Worm (Caenorhabditis elegans) whole organism, young adult: Measurements from ENCODE around the gene C34B4.2.
A peak's percentile ranks its signal among the peaks of the same experiment; 100 is the strongest.

Experiments used
- B0019.2 ChIP-seq: fragments of 200-800 bp; sonication (Bioruptor generic); conservative IDR thresholded peaks from 2 replicates; pipeline ENCODE4 v1.3.6; 2022; ENCODE audit warnings: missing genetic modification reagents, missing genetic modification characterization, missing compliant biosample characterization
- C17E4.6 ChIP-seq: fragments of 200-800 bp; sonication (Bioruptor generic); IDR thresholded peaks from 2 replicates; pipeline ENCODE4 v1.3.6; 2022; ENCODE audit warnings: missing genetic modification reagents, missing genetic modification characterization, missing compliant biosample characterization
- F39B2.1 ChIP-seq: fragments of 200-800 bp; sonication (Bioruptor generic); IDR thresholded peaks from 2 replicates; pipeline ENCODE4 v1.3.6; 2022; ENCODE audit warnings: missing genetic modification reagents, missing genetic modification characterization, missing compliant biosample characterization
- F49E8.2 ChIP-seq: sonication (generic microtip); optimal IDR thresholded peaks from 3 replicates; lab custom pipeline; 2017; ENCODE audit warnings: missing genetic modification characterization, mild to moderate bottlenecking, missing compliant biosample characterization, antibody characterized with exemption, moderate library complexity; ENCODE audit not compliant: insufficient read depth
- F55B11.4 ChIP-seq: sonication (generic microtip); optimal IDR thresholded peaks from 2 replicates; lab custom pipeline; 2016; ENCODE audit warnings: missing compliant biosample characterization, missing genetic modification characterization, borderline replicate concordance; ENCODE audit not compliant: insufficient read depth
- Y56A3A.18 ChIP-seq: fragments of 200-800 bp; sonication (Bioruptor generic); IDR thresholded peaks from 2 replicates; pipeline ENCODE4 v1.3.6; 2022; ENCODE audit warnings: missing genetic modification reagents, missing genetic modification characterization, missing compliant biosample characterization
- ZK185.1 ChIP-seq: sonication (generic microtip); optimal IDR thresholded peaks from 2 replicates; lab custom pipeline; 2016; ENCODE audit warnings: mild to moderate bottlenecking, missing genetic modification characterization, missing compliant biosample characterization; ENCODE audit not compliant: poor library complexity, severe bottlenecking
- ama-1 ChIP-seq, 3 experiments: fragments of 150-350 bp in 1 of 3; sonication (generic microtip) in 2 of 3; optimal IDR thresholded peaks; 2 replicates each; lab custom pipeline; 2014 to 2018; ENCODE audit warnings: missing biosample characterization in 2 of 3, missing genetic modification characterization in 2 of 3, missing genetic modification reagents in 2 of 3
- atf-7 ChIP-seq: sonication (generic microtip); optimal IDR thresholded peaks from 2 replicates; lab custom pipeline; 2017; ENCODE audit warnings: mild to moderate bottlenecking, missing genetic modification characterization, missing compliant biosample characterization
- attf-5 ChIP-seq: fragments of 200-800 bp; sonication (Bioruptor generic); optimal IDR thresholded peaks from 2 replicates; lab custom pipeline; 2018; ENCODE audit warnings: mild to moderate bottlenecking, missing genetic modification characterization, missing compliant biosample characterization
- die-1 ChIP-seq: sonication (generic microtip); optimal IDR thresholded peaks from 2 replicates; lab custom pipeline; 2016; ENCODE audit warnings: missing genotype, mild to moderate bottlenecking, missing genetic modification characterization, missing compliant biosample characterization
- egl-18 ChIP-seq: fragments of 200-800 bp; sonication (Bioruptor generic); IDR thresholded peaks from 2 replicates; pipeline ENCODE4 v1.3.6; 2022; ENCODE audit warnings: missing genetic modification reagents, missing genetic modification characterization, missing compliant biosample characterization
- egrh-3 ChIP-seq: fragments of 200-800 bp; sonication (Bioruptor generic); IDR thresholded peaks from 2 replicates; pipeline ENCODE4 v1.3.6; 2022; ENCODE audit warnings: missing genetic modification reagents, missing genetic modification characterization, missing compliant biosample characterization
- ets-4 ChIP-seq: fragments of 200-800 bp; sonication (Bioruptor generic); optimal IDR thresholded peaks from 2 replicates; lab custom pipeline; 2018; ENCODE audit warnings: mild to moderate bottlenecking, missing genetic modification characterization, missing compliant biosample characterization
- him-1 ChIP-seq: sonication (generic microtip); optimal IDR thresholded peaks from 2 replicates; lab custom pipeline; 2016; ENCODE audit warnings: missing genotype, missing genetic modification reagents, missing genetic modification characterization, missing compliant biosample characterization
- hlh-12 ChIP-seq: sonication (generic microtip); optimal IDR thresholded peaks from 2 replicates; lab custom pipeline; 2016; ENCODE audit warnings: missing genetic modification characterization, missing compliant biosample characterization
- hmg-1.2 ChIP-seq: fragments of 200-800 bp; sonication (Bioruptor generic); IDR thresholded peaks from 2 replicates; pipeline ENCODE4 v1.3.6; 2022; ENCODE audit warnings: missing genetic modification reagents, missing genetic modification characterization, missing compliant biosample characterization
- hsf-1 ChIP-seq: fragments of 200-800 bp; sonication (Bioruptor generic); IDR thresholded peaks from 2 replicates; pipeline ENCODE4 v1.3.6; 2022; ENCODE audit warnings: missing genetic modification reagents, missing genetic modification characterization, missing compliant biosample characterization
- lag-1 ChIP-seq: fragments of 200-800 bp; sonication (Bioruptor generic); IDR thresholded peaks from 2 replicates; pipeline ENCODE4 v1.3.6; 2022; ENCODE audit warnings: missing genetic modification reagents, missing genetic modification characterization, missing compliant biosample characterization
- let-607 ChIP-seq, 2 experiments: fragments of 200-800 bp in 1 of 2; sonication (Bioruptor generic) in 1 of 2; sonication (generic microtip) in 1 of 2; optimal IDR thresholded peaks; 2 replicates each; lab custom pipeline; 2016 to 2018; ENCODE audit warnings: mild to moderate bottlenecking in 2 of 2, missing compliant biosample characterization in 2 of 2, missing genetic modification characterization in 2 of 2, moderate library complexity in 2 of 2, missing genotype in 1 of 2
- lin-26 ChIP-seq: fragments of 200-800 bp; sonication (Bioruptor generic); IDR thresholded peaks from 2 replicates; pipeline ENCODE4 v1.3.6; 2022; ENCODE audit warnings: missing genetic modification reagents, missing genetic modification characterization, missing compliant biosample characterization
- lin-54 ChIP-seq: fragments of 200-800 bp; sonication (Bioruptor generic); optimal IDR thresholded peaks from 2 replicates; lab custom pipeline; 2018; ENCODE audit warnings: mild to moderate bottlenecking, missing genetic modification characterization, missing compliant biosample characterization
- lsl-1 ChIP-seq: fragments of 200-800 bp; sonication (Bioruptor generic); optimal IDR thresholded peaks from 2 replicates; lab custom pipeline; 2018; ENCODE audit warnings: mild to moderate bottlenecking, missing genetic modification characterization, moderate library complexity, missing compliant biosample characterization
- lsy-27 ChIP-seq: sonication (generic microtip); optimal IDR thresholded peaks from 2 replicates; lab custom pipeline; 2017; ENCODE audit warnings: missing genetic modification characterization, mild to moderate bottlenecking, missing compliant biosample characterization, antibody characterized with exemption, missing genotype, borderline replicate concordance; ENCODE audit not compliant: insufficient read depth
- madf-10 ChIP-seq: sonication (generic microtip); optimal IDR thresholded peaks from 2 replicates; lab custom pipeline; 2016; ENCODE audit warnings: mild to moderate bottlenecking, missing genetic modification characterization, missing compliant biosample characterization
- mel-28 ChIP-seq: sonication (generic microtip); optimal IDR thresholded peaks from 2 replicates; lab custom pipeline; 2016; ENCODE audit warnings: borderline replicate concordance, mild to moderate bottlenecking, missing genetic modification characterization, missing compliant biosample characterization
- mes-4 ChIP-seq: sonication (generic microtip); optimal IDR thresholded peaks from 2 replicates; lab custom pipeline; 2016; ENCODE audit warnings: missing genotype, missing genetic modification characterization, missing compliant biosample characterization
- nfya-1 ChIP-seq: sonication (generic microtip); optimal IDR thresholded peaks from 2 replicates; lab custom pipeline; 2017; ENCODE audit warnings: antibody characterized with exemption, missing compliant biosample characterization, missing genetic modification characterization, borderline replicate concordance; ENCODE audit not compliant: insufficient read depth
- nhr-27 ChIP-seq: fragments of 200-800 bp; sonication (Bioruptor generic); optimal IDR thresholded peaks from 2 replicates; lab custom pipeline; 2018; ENCODE audit warnings: mild to moderate bottlenecking, missing genetic modification characterization, moderate library complexity, missing compliant biosample characterization
- nhr-80 ChIP-seq: sonication (generic microtip); optimal IDR thresholded peaks from 2 replicates; lab custom pipeline; 2016; ENCODE audit warnings: missing genetic modification characterization, missing compliant biosample characterization
- pbrm-1 ChIP-seq: fragments of 200-800 bp; sonication (Bioruptor generic); IDR thresholded peaks from 2 replicates; pipeline ENCODE4 v1.3.6; 2022; ENCODE audit warnings: missing genetic modification reagents, missing genetic modification characterization, missing compliant biosample characterization
- pha-4 ChIP-seq: fragments of 150-350 bp; sonication (generic microtip); optimal IDR thresholded peaks from 2 replicates; lab custom pipeline; 2014; ENCODE audit warnings: missing biosample characterization, missing genetic modification reagents, missing genetic modification characterization
- rcor-1 ChIP-seq: fragments of 200-800 bp; sonication (Bioruptor generic); IDR thresholded peaks from 2 replicates; pipeline ENCODE4 v1.3.6; 2022; ENCODE audit warnings: missing genetic modification reagents, missing genetic modification characterization, missing compliant biosample characterization
- rpc-1 ChIP-seq, 2 experiments: fragments of 150-350 bp in 1 of 2; sonication (generic microtip) in 1 of 2; optimal IDR thresholded peaks; 2 replicates each; lab custom pipeline; 2014 to 2018; ENCODE audit warnings: missing biosample characterization in 1 of 2, missing genetic modification characterization in 1 of 2, missing genetic modification reagents in 1 of 2, missing genotype in 1 of 2
- sptf-2 ChIP-seq: fragments of 200-800 bp; sonication (Bioruptor generic); optimal IDR thresholded peaks from 2 replicates; lab custom pipeline; 2018; ENCODE audit warnings: mild to moderate bottlenecking, missing genetic modification characterization, missing compliant biosample characterization
- xnd-1 ChIP-seq: sonication (generic microtip); optimal IDR thresholded peaks from 2 replicates; lab custom pipeline; 2016; ENCODE audit warnings: missing genotype, missing genetic modification reagents, missing genetic modification characterization, missing compliant biosample characterization
- zfh-2 ChIP-seq: fragments of 200-800 bp; sonication (Bioruptor generic); conservative IDR thresholded peaks from 2 replicates; pipeline ENCODE4 v1.3.6; 2022; ENCODE audit warnings: missing genetic modification reagents, missing genetic modification characterization, missing compliant biosample characterization
- zim-3 ChIP-seq: sonication (generic microtip); optimal IDR thresholded peaks from 2 replicates; lab custom pipeline; 2017; ENCODE audit warnings: mild to moderate bottlenecking, missing genetic modification characterization, moderate library complexity, missing compliant biosample characterization

The C34B4.2 gene

ce11 chrV:13043195-13043762, 39.6 kb upstream of the C34B4.2 start, which contains the start of gene lap-2 (continued):
- no peak for TF ChIP-seq mel-28 (tag; lab: Kevin White, UChicago)
- no peak for TF ChIP-seq nhr-27
- TF ChIP-seq zim-3 (tag; lab: Kevin White, UChicago) = no peak
- TF ChIP-seq B0019.2 = no peak
- TF ChIP-seq xnd-1 (tag; lab: Kevin White, UChicago) = no peak
- TF ChIP-seq lin-26 (GFP tag; lab: Robert Waterston, UW) = no peak
- peak; percentile 48 to 52 for TF ChIP-seq let-607 (tag; optimal IDR thresholded peaks at IDR 0.05; lab: Kevin White, UChicago)
- TF ChIP-seq hsf-1 (GFP tag; lab: Robert Waterston, UW) = no peak
- no peak for TF ChIP-seq egl-18 (GFP tag; lab: Robert Waterston, UW)
- TF ChIP-seq lag-1 (GFP tag; lab: Robert Waterston, UW) = no peak
- no peak for TF ChIP-seq pha-4 (tag; lab: Kevin White, UChicago)
- no peak for TF ChIP-seq him-1
- peak; percentile 16 for TF ChIP-seq lsl-1
- peak; percentile 16 for TF ChIP-seq madf-10 (tag; lab: Kevin White, UChicago)
- no peak for TF ChIP-seq hlh-12 (tag; lab: Kevin White, UChicago)
- peak; percentile 82 for TF ChIP-seq nhr-80 (tag; lab: Kevin White, UChicago)
- TF ChIP-seq C17E4.6 (GFP tag; lab: Robert Waterston, UW) = no peak
- TF ChIP-seq F39B2.1 (GFP tag; lab: Robert Waterston, UW) = no peak
- no peak for TF ChIP-seq egrh-3 (GFP tag; lab: Robert Waterston, UW)
- TF ChIP-seq ZK185.1 = peak; percentile 46
- no peak for TF ChIP-seq hmg-1.2 (GFP tag; lab: Robert Waterston, UW)
- TF ChIP-seq sptf-2 = no peak
- no peak for TF ChIP-seq Y56A3A.18
- TF ChIP-seq lsy-27 = no peak
- TF ChIP-seq nfya-1 = no peak
- TF ChIP-seq die-1 = no peak
- TF ChIP-seq F49E8.2 = no peak
- TF ChIP-seq lin-54 = no peak
- TF ChIP-seq ama-1 (optimal IDR thresholded peaks at IDR 0.05; lab: Kevin White, UChicago) = no peak
- no peak for TF ChIP-seq ama-1 (GFP tag; optimal IDR thresholded peaks at IDR 0.05; lab: Kevin White, UChicago)
- TF ChIP-seq rpc-1 (optimal IDR thresholded peaks at IDR 0.05; lab: Kevin White, UChicago) = no peak
- no peak for TF ChIP-seq rpc-1 (tag; optimal IDR thresholded peaks at IDR 0.05; lab: Kevin White, UChicago)
- no peak for TF ChIP-seq attf-5 (GFP tag; lab: Kevin White, UChicago)
- no peak for TF ChIP-seq F55B11.4 (tag; lab: Kevin White, UChicago)
- no peak for TF ChIP-seq rcor-1 (GFP tag; lab: Robert Waterston, UW)
- peak; percentile 72 for TF ChIP-seq atf-7 (tag; lab: Kevin White, UChicago)

ce11 chrV:13043832-13044521, 38.9 kb upstream of the C34B4.2 start:
- TF ChIP-seq pbrm-1 (GFP tag; lab: Robert Waterston, UW) = 0 out of 2 replicates have a peak, but pooled peaks have one; percentile 5
- no peak for TF ChIP-seq mes-4
- TF ChIP-seq nhr-80 (tag; lab: Kevin White, UChicago) = peak; percentile 31
- TF ChIP-seq atf-7 (tag; lab: Kevin White, UChicago) = peak; percentile 34
- no peak for TF ChIP-seq zfh-2 (GFP tag; lab: Robert Waterston, UW)
- TF ChIP-seq ets-4 (GFP tag; lab: Kevin White, UChicago) = peak; percentile 51
